Worm (Caenorhabditis elegans): ENCODE results near the gene C35D6.4.

Gene C35D6.4

DNA sequence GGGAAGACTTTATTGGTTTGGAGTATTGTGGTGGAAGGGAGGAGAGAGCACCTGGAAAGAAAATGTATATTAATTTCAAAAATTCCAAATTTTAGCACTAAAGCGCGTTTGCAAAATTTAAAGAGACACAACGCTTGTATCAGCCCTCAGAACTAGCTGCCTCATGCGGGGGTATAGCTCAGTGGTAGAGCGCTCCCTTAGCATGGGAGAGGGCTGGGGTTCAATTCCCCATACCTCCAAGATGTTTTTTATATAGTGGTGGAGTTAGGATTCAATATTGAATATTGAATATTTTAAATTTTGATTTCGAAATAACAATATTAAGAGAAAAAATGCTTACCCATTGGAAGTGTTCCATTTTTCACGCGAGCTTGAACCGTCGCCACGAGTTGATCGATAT lies 48.2 kb downstream of the C35D6.4 start (continued):
- TF ChIP-seq sdz-12 (GFP tag; optimal IDR thresholded peaks at IDR 0.05) (no peak), lir-3 (tag; optimal IDR thresholded peaks at IDR 0.05) (peak; percentile 18), daf-12 (tag; optimal IDR thresholded peaks at IDR 0.05) (no peak), lin-13 (GFP tag; optimal IDR thresholded peaks at IDR 0.05) (peak; percentile 27), mdl-1 (tag; optimal IDR thresholded peaks at IDR 0.05) (no peak), jun-1 (tag; optimal IDR thresholded peaks at IDR 0.05) (no peak), nhr-237 (tag; optimal IDR thresholded peaks at IDR 0.05) (no peak), R02D3.7 (tag; optimal IDR thresholded peaks at IDR 0.05) (no peak), daf-16 (GFP tag; optimal IDR thresholded peaks at IDR 0.05) (peak; percentile 8 to 90), daf-16 (tag; optimal IDR thresholded peaks at IDR 0.05) (peak; percentile 55), dmd-8 (GFP tag; IDR thresholded peaks at IDR 0.05) (peak; percentile 88), Y5F2A.4 (GFP tag; optimal IDR thresholded peaks at IDR 0.05) (peak; percentile 71), zip-2 (tag; optimal IDR thresholded peaks at IDR 0.05) (no peak), dmd-9 (GFP tag; IDR thresholded peaks at IDR 0.05) (0 out of 2 replicates have a peak, but pooled peaks have one; percentile 55), egl-43 (GFP tag; IDR thresholded peaks at IDR 0.05) (peak; percentile 90), unc-62 (GFP tag; optimal IDR thresholded peaks at IDR 0.05 in 1 of 2) (no peak), unc-62 (tag; optimal IDR thresholded peaks at IDR 0.05) (no peak), dmd-6 (GFP tag; IDR thresholded peaks at IDR 0.05) (peak; percentile 46), madf-9 (GFP tag; conservative IDR thresholded peaks at IDR 0.05) (peak; percentile 62; the same call in 1 of the 2 replicates), mxl-3 (GFP tag; optimal IDR thresholded peaks at IDR 0.05) (peak; percentile 27), ZK546.5 (tag; optimal IDR thresholded peaks at IDR 0.05) (no peak)

ce11 chrIV:16399776-16400368 lies 49.1 kb downstream of the C35D6.4 start, which contains the start of gene Y65A5A.1:
Y65A5A.1 (minus strand) TSS chrIV:16399826.
- TF ChIP-seq egl-43 (GFP tag; IDR thresholded peaks at IDR 0.05): peak; percentile 84
- no peak for TF ChIP-seq hlh-11 (tag; optimal IDR thresholded peaks at IDR 0.05)
- peak; percentile 30; the same call in 1 of the 2 replicates for TF ChIP-seq dmd-6 (GFP tag; IDR thresholded peaks at IDR 0.05)
- peak; percentile 50 for TF ChIP-seq dve-1 (tag; optimal IDR thresholded peaks at IDR 0.05; ENCODE audit: insufficient read depth)
- no peak for TF ChIP-seq fos-1 (tag; optimal IDR thresholded peaks at IDR 0.05)
- TF ChIP-seq lin-13 (GFP tag; optimal IDR thresholded peaks at IDR 0.05): peak; percentile 12
- TF ChIP-seq F37D6.2 (tag; optimal IDR thresholded peaks at IDR 0.05): no peak
- no peak for TF ChIP-seq ztf-11 (tag; optimal IDR thresholded peaks at IDR 0.05)
- no peak for TF ChIP-seq ceh-32 (tag; optimal IDR thresholded peaks at IDR 0.05; ENCODE audit: poor library complexity)
- peak in 1 of 2 experiments; percentile 3 for TF ChIP-seq lsy-2 (tag; optimal IDR thresholded peaks at IDR 0.05)
- TF ChIP-seq ctbp-1 (GFP tag; IDR thresholded peaks at IDR 0.05): peak; percentile 71
- TF ChIP-seq Y75B8A.6 (GFP tag; IDR thresholded peaks at IDR 0.05): peak; percentile 56; the same call in 1 of the 2 replicates
- no peak for TF ChIP-seq nhr-77 (tag; optimal IDR thresholded peaks at IDR 0.05)
- TF ChIP-seq aly-2 (tag; optimal IDR thresholded peaks at IDR 0.05): no peak
- TF ChIP-seq mxl-3 (GFP tag; optimal IDR thresholded peaks at IDR 0.05): no peak
- TF ChIP-seq tag-97 (GFP tag; IDR thresholded peaks at IDR 0.05): no peak
- peak in 1 of 2 experiments; percentile 76 for TF ChIP-seq daf-16 (GFP tag; optimal IDR thresholded peaks at IDR 0.05)
- TF ChIP-seq daf-16 (tag; optimal IDR thresholded peaks at IDR 0.05): peak; percentile 49
- no peak for TF ChIP-seq T20F7.1 (GFP tag; optimal IDR thresholded peaks at IDR 0.05)
- TF ChIP-seq dmd-9 (GFP tag; IDR thresholded peaks at IDR 0.05): peak; percentile 53; the same call in 1 of the 2 replicates
- no peak for TF ChIP-seq ceh-82 (tag; optimal IDR thresholded peaks at IDR 0.05)
- 0 out of 2 replicates have a peak, but pooled peaks have one; percentile 17 for TF ChIP-seq tra-1 (GFP tag; IDR thresholded peaks at IDR 0.05)
- no peak for TF ChIP-seq lin-1 (GFP tag; IDR thresholded peaks at IDR 0.05)
- no peak for TF ChIP-seq unc-39 (tag; optimal IDR thresholded peaks at IDR 0.05)
- TF ChIP-seq Y48G9A.11 (GFP tag; IDR thresholded peaks at IDR 0.05): peak; percentile 28; the same call in 1 of the 2 replicates
- TF ChIP-seq nhr-48 (tag; optimal IDR thresholded peaks at IDR 0.05): no peak
- no peak for TF ChIP-seq F44E2.7 (GFP tag; IDR thresholded peaks at IDR 0.05)
- TF ChIP-seq zfp-2 (tag; optimal IDR thresholded peaks at IDR 0.05): no peak
- peak; percentile 79 for TF ChIP-seq lim-7 (GFP tag; IDR thresholded peaks at IDR 0.05)
- TF ChIP-seq vab-7 (GFP tag; IDR thresholded peaks at IDR 0.05): peak; percentile 89
- TF ChIP-seq zfp-3 (GFP tag; conservative IDR thresholded peaks at IDR 0.05): 0 out of 2 replicates have a peak, but pooled peaks have one; percentile 31
- TF ChIP-seq nhr-10 (tag; optimal IDR thresholded peaks at IDR 0.05): no peak
- TF ChIP-seq nhr-237 (tag; optimal IDR thresholded peaks at IDR 0.05): no peak
- no peak for TF ChIP-seq hmg-1.1 (GFP tag; IDR thresholded peaks at IDR 0.05)
- TF ChIP-seq attf-4 (tag; optimal IDR thresholded peaks at IDR 0.05): no peak
